Worm (Caenorhabditis elegans): ENCODE data around the gene cpr-4.

The cpr-4 gene

DNA sequence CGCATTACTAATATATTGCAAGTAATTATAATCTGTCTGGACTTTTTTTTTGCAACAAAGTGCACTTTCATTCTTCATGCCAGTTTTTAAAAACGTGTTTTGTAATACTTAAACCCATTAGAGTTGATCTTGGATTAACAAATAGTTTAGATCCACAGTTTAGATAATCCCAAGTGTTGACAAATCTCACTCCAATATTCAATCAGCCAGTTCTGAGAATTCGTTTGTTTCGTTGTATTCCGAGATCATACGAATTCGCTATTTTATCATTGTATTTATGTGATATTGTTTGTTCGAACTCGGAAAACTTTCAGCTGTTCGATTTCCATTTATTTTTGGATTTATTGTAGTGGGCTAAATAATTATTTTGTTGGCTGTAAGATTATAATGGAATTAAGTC lies 31.3 kb downstream of the cpr-4 start:
- TF ChIP-seq set-16 (GFP tag; IDR thresholded peaks at IDR 0.05) (no peak), ces-1 (GFP tag; optimal IDR thresholded peaks at IDR 0.05) (no peak), F49E8.2 (tag; optimal IDR thresholded peaks at IDR 0.05; ENCODE audit: borderline replicate concordance) (no peak), arid-1 (GFP tag; conservative IDR thresholded peaks at IDR 0.05) (no peak), ceh-44 (GFP tag; IDR thresholded peaks at IDR 0.05) (no peak), nhr-42 (GFP tag; IDR thresholded peaks at IDR 0.05) (no peak), tag-97 (GFP tag; IDR thresholded peaks at IDR 0.05) (no peak), nhr-6 (tag; optimal IDR thresholded peaks at IDR 0.05) (no peak), madf-5 (GFP tag; IDR thresholded peaks at IDR 0.05) (no peak)

DNA sequence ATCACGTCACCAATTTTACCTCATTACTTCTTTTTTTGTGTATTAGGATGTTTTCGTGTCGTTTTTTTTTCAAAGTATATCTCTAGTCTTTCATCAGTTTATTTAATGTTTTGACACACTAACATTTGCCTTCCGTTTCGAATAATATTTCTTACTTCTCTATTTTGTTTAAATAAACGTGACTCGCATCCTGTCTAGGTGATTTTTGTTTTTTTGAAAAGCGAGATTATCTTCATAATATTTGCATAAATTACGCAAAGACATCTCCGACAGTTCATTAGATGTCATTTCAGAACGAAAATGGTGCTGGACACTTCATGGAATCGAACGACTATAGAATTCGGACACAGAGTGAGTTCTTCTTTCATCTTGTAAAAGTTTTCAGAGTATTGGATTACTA lies 34.8 kb downstream of the cpr-4 start, which contains the start of gene T10H9.1:
TSS of gene T10H9.1 (plus strand) at position 301 of the 400 bp plus-strand sequence.
- TF ChIP-seq unc-62 (GFP tag; optimal IDR thresholded peaks at IDR 0.05 in 1 of 2) (peak in 1 of 2 experiments; percentile 49), unc-62 (tag; optimal IDR thresholded peaks at IDR 0.05) (no peak), mdt-29 (GFP tag; IDR thresholded peaks at IDR 0.05) (no peak), nhr-237 (tag; optimal IDR thresholded peaks at IDR 0.05) (no peak), F26F4.8 (GFP tag; conservative IDR thresholded peaks at IDR 0.05) (no peak), daf-19 (GFP tag; conservative IDR thresholded peaks at IDR 0.05) (no peak), lir-3 (tag; optimal IDR thresholded peaks at IDR 0.05) (no peak), hmg-1.1 (GFP tag; IDR thresholded peaks at IDR 0.05) (no peak), ama-1 (optimal IDR thresholded peaks at IDR 0.05) (no peak)

DNA sequence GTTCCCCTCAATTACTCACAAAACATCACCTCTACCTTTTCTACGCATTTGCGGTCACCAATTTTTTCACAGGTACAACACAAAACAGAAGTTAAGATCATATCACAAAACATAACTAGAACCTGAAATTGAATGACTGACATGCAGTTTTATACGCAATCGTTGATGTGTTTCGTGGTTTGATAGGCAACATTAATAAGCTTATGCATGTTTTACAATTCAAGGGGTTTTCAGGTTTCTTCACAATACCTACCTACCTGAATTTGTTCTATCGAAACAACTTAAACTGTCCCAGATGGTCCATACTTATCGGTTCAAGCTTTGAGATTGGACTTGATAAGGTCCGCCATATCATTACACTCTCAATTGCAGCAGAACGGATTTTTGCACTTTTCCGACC lies 36.0 kb downstream of the cpr-4 start:
- TF ChIP-seq mdt-29 (GFP tag; IDR thresholded peaks at IDR 0.05) = no peak
- TF ChIP-seq unc-62 (GFP tag; optimal IDR thresholded peaks at IDR 0.05 in 1 of 2) = peak in 1 of 2 experiments; percentile 93
- no peak for TF ChIP-seq unc-62 (tag; optimal IDR thresholded peaks at IDR 0.05)

DNA sequence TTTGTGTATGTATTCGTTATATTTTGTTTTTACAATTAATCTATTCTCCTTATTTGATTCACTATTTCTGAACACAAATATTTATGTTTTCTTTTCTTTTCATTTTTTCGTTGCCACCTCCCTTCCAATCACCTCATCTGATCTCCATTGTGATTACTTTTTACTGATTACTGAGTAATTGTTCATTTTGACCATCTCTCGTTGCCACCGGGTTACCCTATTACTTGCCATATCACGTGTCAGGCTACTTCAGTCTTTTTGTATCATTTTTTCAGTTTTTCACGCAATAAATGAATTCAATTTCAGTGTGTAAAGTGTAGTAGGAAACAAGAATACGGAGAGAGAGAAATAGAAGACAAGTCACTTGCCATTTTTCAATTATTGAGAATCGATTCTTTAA lies 37.6 kb downstream of the cpr-4 start, which contains the start of gene T10H9.8:
TSS of gene T10H9.8 (plus strand) at position 301 of the 400 bp plus-strand sequence.
- TF ChIP-seq T20F7.1 (GFP tag; optimal IDR thresholded peaks at IDR 0.05) (peak; percentile 21), hlh-30 (tag; optimal IDR thresholded peaks at IDR 0.05; ENCODE audit: insufficient read depth) (peak; percentile 40), ztf-11 (tag; optimal IDR thresholded peaks at IDR 0.05) (no peak), cey-2 (tag; optimal IDR thresholded peaks at IDR 0.05; ENCODE audit: borderline replicate concordance, insufficient read depth) (peak; percentile 56), zfp-2 (tag; optimal IDR thresholded peaks at IDR 0.05) (no peak), daf-16 (GFP tag; optimal IDR thresholded peaks at IDR 0.05) (no peak), daf-16 (tag; optimal IDR thresholded peaks at IDR 0.05) (no peak), dmd-6 (GFP tag; IDR thresholded peaks at IDR 0.05) (peak; percentile 25; the same call in 1 of the 2 replicates), Y5F2A.4 (GFP tag; optimal IDR thresholded peaks at IDR 0.05) (no peak), nhr-28 (tag; optimal IDR thresholded peaks at IDR 0.05) (peak; percentile 22), ceh-44 (GFP tag; IDR thresholded peaks at IDR 0.05) (no peak), aha-1 (tag) (peak; percentile 80)

DNA sequence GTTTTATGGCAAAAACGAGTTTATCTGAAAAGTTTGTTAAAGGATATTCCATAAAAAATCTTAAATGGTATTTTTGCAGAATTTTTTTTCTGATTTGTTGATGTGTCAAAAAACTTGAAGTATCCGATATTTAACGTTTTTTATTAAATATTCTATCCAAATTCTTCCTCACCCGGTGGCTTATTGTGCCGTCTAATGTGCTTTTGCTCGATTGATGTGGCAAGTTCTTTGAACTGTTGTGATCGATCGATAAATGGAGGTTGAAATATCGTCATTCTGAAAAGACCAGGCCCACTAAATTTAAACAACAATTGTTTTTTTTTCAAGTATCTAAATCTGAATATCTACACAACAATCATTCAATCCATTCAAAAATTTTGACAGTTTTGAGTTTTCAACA lies 40.7 kb downstream of the cpr-4 start, which contains the start of gene syx-18:
TSS of gene syx-18 (minus strand) at position 276 of the 400 bp plus-strand sequence.
- peak; percentile 28 for TF ChIP-seq duxl-1 (tag; optimal IDR thresholded peaks at IDR 0.05; ENCODE audit: poor library complexity)
- no peak for TF ChIP-seq F37D6.2 (tag; optimal IDR thresholded peaks at IDR 0.05)
- TF ChIP-seq Y75B8A.6 (GFP tag; IDR thresholded peaks at IDR 0.05) = peak; percentile 27; the same call in 1 of the 2 replicates
- 0 out of 2 replicates have a peak, but pooled peaks have one; percentile 4 for TF ChIP-seq dmd-9 (GFP tag; IDR thresholded peaks at IDR 0.05)
- TF ChIP-seq dve-1 (tag; optimal IDR thresholded peaks at IDR 0.05; ENCODE audit: insufficient read depth) = peak; percentile 34
- TF ChIP-seq mdt-29 (GFP tag; IDR thresholded peaks at IDR 0.05) = no peak
- TF ChIP-seq php-3 (GFP tag; IDR thresholded peaks at IDR 0.05) = no peak
- TF ChIP-seq hlh-30 (tag; optimal IDR thresholded peaks at IDR 0.05; ENCODE audit: insufficient read depth) = peak; percentile 3
- TF ChIP-seq lin-13 (GFP tag; optimal IDR thresholded peaks at IDR 0.05) = peak; percentile 8
- no peak for TF ChIP-seq spr-1 (tag; optimal IDR thresholded peaks at IDR 0.05)
- TF ChIP-seq ZK337.2 (GFP tag; IDR thresholded peaks at IDR 0.05) = no peak
- TF ChIP-seq T26A8.4 (GFP tag; IDR thresholded peaks at IDR 0.05) = peak; percentile 40; the same call in 1 of the 2 replicates
- no peak for TF ChIP-seq daf-16 (GFP tag; optimal IDR thresholded peaks at IDR 0.05)
- TF ChIP-seq daf-16 (tag; optimal IDR thresholded peaks at IDR 0.05) = peak; percentile 25
- TF ChIP-seq lsy-2 (tag; optimal IDR thresholded peaks at IDR 0.05) = peak in 1 of 2 experiments; percentile 53
- TF ChIP-seq mep-1 (tag; optimal IDR thresholded peaks at IDR 0.05) = peak; percentile 17
